Fruit fly (Drosophila melanogaster): ENCODE results near the gene Nemp.

Nemp gene

dm6 chrX:16691440-16691839 lies 36.6 kb upstream of the Nemp start (continued):
- peak; percentile 6 for TF ChIP-seq ash1 (GFP tag; optimal IDR thresholded peaks at IDR 0.05)
- peak; percentile 74 for TF ChIP-seq CG30431 (GFP tag; optimal IDR thresholded peaks at IDR 0.05)
- peak; percentile 65; the same call in 1 of the 2 replicates for TF ChIP-seq CG32767 (GFP tag; IDR thresholded peaks at IDR 0.05)
- TF ChIP-seq sisA (GFP tag; IDR thresholded peaks at IDR 0.05) = peak; percentile 85
- peak; percentile 76 for TF ChIP-seq CG1602 (GFP tag; optimal IDR thresholded peaks at IDR 0.05)
- no peak for TF ChIP-seq usp (GFP tag; optimal IDR thresholded peaks at IDR 0.05)
- TF ChIP-seq Gsc (GFP tag; IDR thresholded peaks at IDR 0.05) = peak; percentile 71
- TF ChIP-seq disco-r (GFP tag; optimal IDR thresholded peaks at IDR 0.05) = peak; percentile 80
- TF ChIP-seq Ets97D (GFP tag; optimal IDR thresholded peaks at IDR 0.05) = peak; percentile 57
- peak; percentile 91 for TF ChIP-seq unpg (GFP tag; optimal IDR thresholded peaks at IDR 0.05)
- TF ChIP-seq CG3281 (GFP tag; optimal IDR thresholded peaks at IDR 0.05) = peak; percentile 52
- peak; percentile 79 for TF ChIP-seq sim (GFP tag; IDR thresholded peaks at IDR 0.05)
- peak; percentile 72 for TF ChIP-seq CG5180 (GFP tag; optimal IDR thresholded peaks at IDR 0.05)
- TF ChIP-seq grn (GFP tag; optimal IDR thresholded peaks at IDR 0.05) = peak; percentile 9
- peak; percentile 73 for TF ChIP-seq Bdp1 (GFP tag; optimal IDR thresholded peaks at IDR 0.05)
- TF ChIP-seq Xbp1 (GFP tag; optimal IDR thresholded peaks at IDR 0.05) = peak; percentile 90
- peak; percentile 56 for TF ChIP-seq sqz (GFP tag; optimal IDR thresholded peaks at IDR 0.05)
- peak; percentile 78 for TF ChIP-seq bcd (GFP tag; optimal IDR thresholded peaks at IDR 0.05)
- TF ChIP-seq CG13624 (GFP tag; optimal IDR thresholded peaks at IDR 0.05) = peak; percentile 63
- peak; percentile 86 for TF ChIP-seq Chrac-16 (GFP tag; optimal IDR thresholded peaks at IDR 0.05)
- peak; percentile 75 for TF ChIP-seq CG10959 (GFP tag; IDR thresholded peaks at IDR 0.05)
- peak; percentile 88 for TF ChIP-seq row (GFP tag; IDR thresholded peaks at IDR 0.05)
- TF ChIP-seq salm (tag; optimal IDR thresholded peaks at IDR 0.05) = peak; percentile 80
- TF ChIP-seq knrl (GFP tag; IDR thresholded peaks at IDR 0.05; ENCODE audit: partially characterized antibody) = no peak
- TF ChIP-seq HHEX (GFP tag; optimal IDR thresholded peaks at IDR 0.05) = peak; percentile 75
- peak; percentile 61 for TF ChIP-seq CG31365 (tag; optimal IDR thresholded peaks at IDR 0.05)
- TF ChIP-seq Tbp (GFP tag; optimal IDR thresholded peaks at IDR 0.05) = no peak
- peak; percentile 66 for TF ChIP-seq kah (GFP tag; optimal IDR thresholded peaks at IDR 0.05)
- peak; percentile 89 for TF ChIP-seq jing (GFP tag; optimal IDR thresholded peaks at IDR 0.05)
- peak; percentile 67 for TF ChIP-seq CG12104 (GFP tag; optimal IDR thresholded peaks at IDR 0.05)
- peak; percentile 51 for TF ChIP-seq sug (tag; optimal IDR thresholded peaks at IDR 0.05)
- TF ChIP-seq CG2120 (GFP tag; optimal IDR thresholded peaks at IDR 0.05) = peak; percentile 67
- TF ChIP-seq CG15011 (GFP tag; optimal IDR thresholded peaks at IDR 0.05) = peak; percentile 55
- TF ChIP-seq E2f2 (GFP tag; IDR thresholded peaks at IDR 0.05) = peak; percentile 61; the same call in 1 of the 2 replicates
- TF ChIP-seq CG10274 (GFP tag; optimal IDR thresholded peaks at IDR 0.05) = peak; percentile 47
- peak; percentile 48 for TF ChIP-seq sima (GFP tag; optimal IDR thresholded peaks at IDR 0.05)
- TF ChIP-seq tap (tag; optimal IDR thresholded peaks at IDR 0.05) = peak; percentile 88
- TF ChIP-seq chm (GFP tag; IDR thresholded peaks at IDR 0.05) = peak; percentile 93
- peak; percentile 67 for TF ChIP-seq peb (GFP tag; IDR thresholded peaks at IDR 0.05)
- peak; percentile 85 for TF ChIP-seq Gug (GFP tag; IDR thresholded peaks at IDR 0.05)
- peak; percentile 7 for TF ChIP-seq CG10543 (GFP tag; optimal IDR thresholded peaks at IDR 0.05)
- TF ChIP-seq Vsx1 (GFP tag; optimal IDR thresholded peaks at IDR 0.05) = peak; percentile 60
- TF ChIP-seq MBD-R2 (GFP tag; IDR thresholded peaks at IDR 0.05) = peak; percentile 36; the same call in 1 of the 2 replicates
- TF ChIP-seq Max (GFP tag; optimal IDR thresholded peaks at IDR 0.05) = peak; percentile 56
- peak; percentile 91 for TF ChIP-seq Xrp1 (GFP tag; IDR thresholded peaks at IDR 0.05)
- peak; percentile 67; the same call in 1 of the 2 replicates for TF ChIP-seq CG16779 (GFP tag; IDR thresholded peaks at IDR 0.05)
- peak; percentile 66 for TF ChIP-seq HLH54F (GFP tag; optimal IDR thresholded peaks at IDR 0.05)
- peak; percentile 89 for TF ChIP-seq ATbp (GFP tag; optimal IDR thresholded peaks at IDR 0.05)
- TF ChIP-seq tio (GFP tag; optimal IDR thresholded peaks at IDR 0.05) = peak; percentile 70
- peak; percentile 63 for TF ChIP-seq CG31388 (GFP tag; optimal IDR thresholded peaks at IDR 0.05)
- TF ChIP-seq CG12391 (tag; optimal IDR thresholded peaks at IDR 0.05) = peak; percentile 87
- TF ChIP-seq Kr (GFP tag; optimal IDR thresholded peaks at IDR 0.05) = no peak

Data from whole organism, embryonic.